Fruit fly (Drosophila melanogaster): ENCODE data around the gene Ocho.

The Ocho gene

DNA sequence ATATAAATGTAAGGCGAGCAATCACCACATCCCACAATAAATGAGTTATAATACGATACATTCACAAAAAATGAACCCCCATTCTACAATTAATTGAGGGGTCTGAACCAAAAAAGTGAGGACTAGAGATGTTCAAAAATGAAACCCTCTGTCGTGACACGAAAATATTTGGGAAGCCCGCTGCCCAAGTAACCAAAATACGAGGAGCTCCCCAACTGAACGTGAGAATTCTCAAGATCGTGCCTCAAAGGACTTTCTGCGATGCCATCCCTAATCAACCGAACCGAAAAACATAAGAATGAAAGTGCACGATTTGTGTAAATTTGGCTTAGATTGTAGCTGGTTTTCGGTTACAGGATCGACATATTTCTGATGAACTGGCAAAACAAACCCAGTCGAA is at the start of gene Ocho:
TSS of gene Ocho (plus strand) at position 336 of the 400 bp plus-strand sequence.
- TF ChIP-seq noc (tag; optimal IDR thresholded peaks at IDR 0.05): no peak

- no peak for TF ChIP-seq noc (tag; optimal IDR thresholded peaks at IDR 0.05)
These were observed 49.0 kb upstream of the Ocho start for dm6 chr3L:14925602-14926001.

DNA sequence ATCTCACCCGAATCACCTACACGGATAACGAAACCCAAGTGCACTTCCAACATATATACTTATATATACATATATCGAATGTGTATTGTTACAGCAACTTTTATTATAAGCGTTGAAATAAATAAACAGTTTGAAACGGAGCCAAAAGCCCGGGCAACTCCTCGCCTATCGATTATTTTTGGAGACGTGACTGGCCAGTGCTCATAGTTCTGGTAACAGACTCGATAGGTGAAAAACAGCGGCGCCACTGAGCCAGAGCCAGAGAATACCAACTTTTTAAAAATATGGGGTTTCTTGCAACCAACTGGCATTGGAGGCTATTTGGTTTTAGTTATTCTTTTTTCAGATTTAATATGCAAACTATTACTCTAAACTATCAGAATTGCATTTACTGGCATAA is 31.9 kb upstream of the Ocho start:
- no peak for TF ChIP-seq noc (tag; optimal IDR thresholded peaks at IDR 0.05)

DNA sequence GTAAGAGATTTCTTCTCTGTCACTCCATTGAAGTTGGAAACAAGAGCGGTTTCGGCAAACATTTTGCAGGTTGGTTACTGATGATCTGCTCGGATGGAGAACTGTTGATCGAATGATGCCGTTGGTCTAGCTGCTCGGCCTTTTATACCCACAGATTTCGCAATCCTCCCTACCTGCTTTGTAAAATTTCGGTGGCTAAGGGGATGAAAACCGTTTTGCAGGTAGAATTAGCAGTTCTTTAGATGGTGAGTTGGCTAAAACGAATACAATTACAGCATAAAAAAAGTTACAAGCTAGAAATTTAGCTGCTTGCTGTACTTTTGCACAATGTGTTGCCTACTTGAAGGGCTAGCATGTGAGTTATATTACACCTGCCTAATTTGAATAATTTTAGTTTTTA is 30.4 kb upstream of the Ocho start, which contains the start of gene CG13465:
TSS of gene CG13465 (minus strand) at position 101 of the 400 bp plus-strand sequence.
- no peak for TF ChIP-seq noc (tag; optimal IDR thresholded peaks at IDR 0.05)

- TF ChIP-seq noc (tag; optimal IDR thresholded peaks at IDR 0.05): no peak
These were observed 28.6 kb upstream of the Ocho start, which contains the start of gene BobA for dm6 chr3L:14945961-14946466. Gene BobA (minus strand): TSS chr3L:14946125.

- TF ChIP-seq noc (tag; optimal IDR thresholded peaks at IDR 0.05): no peak
These were observed 24.7 kb upstream of the Ocho start for dm6 chr3L:14949943-14950342.

DNA sequence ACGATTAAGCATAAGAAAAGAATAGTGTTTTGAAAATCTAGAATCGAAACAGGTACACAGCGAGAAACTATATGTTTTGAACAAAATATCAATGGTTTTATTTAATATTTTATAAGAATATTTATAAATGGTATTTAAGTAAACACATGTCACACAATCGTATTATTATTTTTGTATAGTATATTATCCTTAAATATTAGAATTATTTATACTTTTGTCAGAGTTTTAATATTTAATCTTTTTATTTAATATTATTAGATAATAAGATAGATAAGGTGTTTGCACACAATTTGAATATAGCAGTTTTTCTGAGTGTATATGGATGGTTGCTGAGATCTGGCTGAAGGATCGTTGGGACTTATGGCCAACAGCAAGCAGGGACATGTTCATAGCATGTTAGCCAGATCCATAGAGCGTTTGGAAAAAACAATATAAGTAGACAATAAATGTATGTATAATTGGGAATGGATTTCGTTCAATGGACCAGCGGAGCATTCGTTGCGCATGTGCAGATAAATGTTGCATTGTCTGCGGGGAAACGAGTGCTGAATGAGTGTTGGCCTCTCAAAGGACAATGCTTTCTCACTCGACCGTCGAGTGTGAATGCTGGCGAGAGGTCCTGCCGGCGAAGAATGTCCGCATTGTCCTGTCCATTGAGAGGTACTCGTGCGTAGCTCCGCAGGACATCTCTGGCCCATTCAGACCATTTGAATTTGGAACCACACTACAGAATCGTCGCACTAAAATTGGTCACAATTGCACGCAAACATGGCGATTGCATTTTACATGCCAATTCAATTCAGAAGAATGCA is 21.6 kb upstream of the Ocho start:
- no peak for TF ChIP-seq noc (tag; optimal IDR thresholded peaks at IDR 0.05)

dm6 chr3L:14956288-14957032 is 18.2 kb upstream of the Ocho start:
- TF ChIP-seq noc (tag; optimal IDR thresholded peaks at IDR 0.05): no peak

- TF ChIP-seq noc (tag; optimal IDR thresholded peaks at IDR 0.05): no peak
These were observed 17.7 kb upstream of the Ocho start for dm6 chr3L:14957033-14957328.

DNA sequence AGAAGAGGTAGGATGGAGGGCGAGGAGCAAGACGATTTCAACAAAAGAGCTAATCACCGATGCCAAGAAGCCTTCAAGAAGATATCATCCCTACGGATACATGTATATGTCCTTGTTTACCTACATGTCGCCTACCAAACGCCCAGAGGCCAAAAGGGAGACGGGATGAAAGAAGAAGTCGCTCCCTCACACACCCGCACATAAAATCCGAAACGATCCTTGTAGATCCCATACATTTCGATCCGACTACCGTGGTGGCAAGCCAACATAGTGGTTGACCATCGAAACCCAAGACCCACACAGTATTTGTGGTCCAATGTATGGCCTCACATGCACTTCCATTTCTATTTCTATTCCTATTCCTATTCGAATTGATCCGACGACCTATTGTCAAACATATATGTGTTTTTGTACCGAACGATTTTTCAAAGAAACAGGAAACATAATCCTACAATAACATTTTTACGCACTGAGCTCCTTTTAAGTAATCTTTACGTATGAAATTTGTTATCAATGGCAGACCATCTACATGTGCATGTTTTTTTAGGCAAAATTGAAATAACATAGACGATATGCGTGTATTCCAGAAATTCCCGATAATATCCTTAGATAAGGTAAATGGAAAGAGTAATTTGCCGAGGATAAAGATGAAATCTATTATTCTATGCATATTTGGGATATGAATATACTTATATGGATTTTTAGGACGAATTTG is 15.9 kb upstream of the Ocho start:
- TF ChIP-seq noc (tag; optimal IDR thresholded peaks at IDR 0.05): no peak

DNA sequence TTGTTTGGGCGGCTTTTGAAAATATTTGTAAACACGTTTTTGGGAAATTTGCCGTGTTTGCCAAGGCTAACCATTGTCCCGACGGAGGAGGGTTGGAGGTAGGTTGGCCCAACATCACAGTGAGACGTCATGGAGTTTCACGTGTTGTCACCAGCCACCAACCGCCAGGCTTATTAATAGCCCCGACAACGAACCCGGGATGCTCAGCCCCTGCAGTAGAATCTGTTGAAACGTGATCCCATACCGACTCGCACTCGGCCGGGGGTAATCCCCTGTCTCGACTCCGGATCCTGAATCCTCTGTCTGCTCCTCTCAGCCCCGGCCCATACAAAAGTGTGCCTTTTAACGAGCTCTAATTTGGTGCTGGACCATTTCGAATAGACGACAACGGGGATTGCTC is 14.1 kb upstream of the Ocho start:
- TF ChIP-seq noc (tag; optimal IDR thresholded peaks at IDR 0.05): no peak

DNA sequence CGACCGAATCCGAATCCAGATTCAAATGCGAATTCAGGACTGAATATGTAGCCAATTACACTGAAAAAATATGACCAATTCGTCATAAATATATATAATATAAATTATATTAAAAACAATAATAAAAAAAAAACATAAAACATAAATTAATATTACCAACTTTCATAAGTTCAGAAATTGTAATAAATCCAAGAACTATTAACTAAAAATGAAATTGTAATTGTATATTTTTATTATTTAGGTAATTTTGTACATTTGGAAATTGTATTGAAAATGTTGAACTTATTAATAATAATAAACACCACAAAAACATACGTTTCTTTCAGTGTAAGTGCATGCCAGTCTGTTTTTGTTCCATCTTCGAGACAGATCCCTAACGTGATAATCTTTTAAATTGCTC is 13.6 kb upstream of the Ocho start:
- no peak for TF ChIP-seq noc (tag; optimal IDR thresholded peaks at IDR 0.05)

DNA sequence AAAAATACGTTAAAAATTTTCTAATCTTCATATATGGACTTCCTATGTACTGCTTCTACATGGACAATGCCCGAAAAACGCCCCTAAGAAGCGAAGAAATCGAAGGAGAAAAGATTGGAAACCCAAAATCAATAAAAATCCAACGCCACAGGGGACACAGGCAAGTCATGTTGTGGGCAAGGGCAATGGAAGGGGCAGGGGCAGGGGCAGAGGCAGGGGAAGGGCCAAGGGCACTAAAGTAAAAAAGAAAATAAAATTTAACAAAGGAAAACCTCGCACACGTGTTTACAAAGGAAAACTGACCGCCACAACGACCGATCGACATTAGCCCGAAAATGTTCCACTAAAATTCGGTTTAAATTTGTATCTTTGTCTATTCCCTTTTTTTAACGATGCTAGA is 11.9 kb upstream of the Ocho start:
- TF ChIP-seq noc (tag; optimal IDR thresholded peaks at IDR 0.05): no peak

DNA sequence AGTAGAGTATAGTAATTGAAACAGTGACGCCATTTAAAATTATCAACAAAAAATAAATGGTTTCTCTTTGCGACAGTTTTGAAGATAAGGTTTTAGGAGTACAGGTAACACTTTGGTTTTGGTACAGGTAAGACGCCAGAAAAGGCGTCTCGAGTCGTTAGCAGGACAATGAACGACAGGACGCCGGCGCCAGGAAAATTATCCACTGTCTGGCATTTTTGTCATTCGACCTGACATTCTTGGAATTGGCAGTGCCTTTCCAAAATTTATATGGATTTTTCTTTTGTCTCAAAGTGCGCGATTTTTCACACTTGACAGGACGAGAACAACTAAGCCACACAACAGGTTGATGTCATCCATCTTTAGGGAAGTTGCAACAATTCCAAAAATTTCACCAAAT is 9.8 kb upstream of the Ocho start:
- TF ChIP-seq noc (tag; optimal IDR thresholded peaks at IDR 0.05): no peak

DNA sequence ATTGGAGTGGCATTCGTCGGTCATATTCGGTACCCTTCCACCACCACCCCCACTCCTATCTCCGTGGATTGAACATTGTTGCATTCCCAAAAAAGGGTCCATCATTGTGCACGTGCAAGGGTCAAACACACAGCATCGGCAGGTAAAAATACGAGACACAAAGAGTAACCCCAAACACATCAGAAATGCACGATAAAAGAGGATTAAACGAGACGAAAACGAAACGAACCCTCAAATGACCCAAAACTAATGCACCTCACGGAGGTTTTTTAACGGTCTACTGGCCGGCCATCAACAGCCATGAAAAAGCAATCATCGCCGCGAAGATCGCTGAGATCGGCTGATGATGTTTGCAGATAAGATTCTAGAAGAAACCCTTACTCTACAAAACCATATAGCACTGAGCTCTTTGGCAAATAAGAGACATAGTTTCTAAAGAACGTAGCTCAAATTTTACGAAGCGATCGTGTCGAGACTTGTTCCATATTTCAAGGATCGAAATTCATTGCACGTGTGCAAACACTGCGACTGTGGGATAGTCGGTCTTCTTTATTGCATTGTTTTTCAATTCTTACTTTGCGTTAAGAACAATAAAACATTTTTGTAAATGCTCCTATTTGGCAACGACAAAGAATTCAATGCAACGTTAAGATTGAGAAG is 8.3 kb upstream of the Ocho start:
- TF ChIP-seq noc (tag; optimal IDR thresholded peaks at IDR 0.05): no peak
